Worm (Caenorhabditis elegans): ENCODE results near the gene F53G2.12.

- TF ChIP-seq daf-12 (tag; optimal IDR thresholded peaks at IDR 0.05) (no peak), pha-4 (tag; optimal IDR thresholded peaks at IDR 0.05) (no peak), ztf-11 (tag; optimal IDR thresholded peaks at IDR 0.05) (no peak)
These were observed 39.6 kb upstream of the F53G2.12 start for ce11 chrII:2518487-2518886.
